Worm (Caenorhabditis elegans) whole organism, midembryonic: ENCODE data around the gene flwr-1.

ENCODE experiments used
- T22C8.4 ChIP-seq: fragments of 200-800 bp; sonication (Bioruptor generic); IDR thresholded peaks from 2 replicates; pipeline ENCODE4 v1.3.6; 2022; ENCODE audit warnings: missing genetic modification characterization, missing compliant biosample characterization
- cog-1 ChIP-seq: sonication (generic microtip); optimal IDR thresholded peaks from 2 replicates; lab custom pipeline; 2016; ENCODE audit warnings: missing genetic modification characterization, missing compliant biosample characterization
- flt-1 ChIP-seq: fragments of 200-800 bp; sonication (Bioruptor generic); IDR thresholded peaks from 2 replicates; pipeline ENCODE4 v1.3.6; 2022; ENCODE audit warnings: missing genetic modification characterization, missing compliant biosample characterization
- klf-2 ChIP-seq: fragments of 200-800 bp; sonication (Bioruptor generic); conservative IDR thresholded peaks from 2 replicates; pipeline ENCODE4 v1.3.6; 2022; ENCODE audit warnings: missing genetic modification reagents, missing genetic modification characterization, missing compliant biosample characterization
- med-1 ChIP-seq: sonication (generic microtip); optimal IDR thresholded peaks from 2 replicates; lab custom pipeline; 2017; ENCODE audit warnings: missing genetic modification characterization, mild to moderate bottlenecking, missing compliant biosample characterization, antibody characterized with exemption, missing genetic modification reagents; ENCODE audit not compliant: insufficient read depth
- ref-1 ChIP-seq: fragments of 200-800 bp; sonication (Bioruptor generic); conservative IDR thresholded peaks from 2 replicates; pipeline ENCODE4 v1.3.6; 2022; ENCODE audit warnings: missing genetic modification reagents, missing genetic modification characterization, missing compliant biosample characterization
- tab-1 ChIP-seq: fragments of 200-800 bp; sonication (Bioruptor generic); IDR thresholded peaks from 2 replicates; pipeline ENCODE4 v1.3.6; 2022; ENCODE audit warnings: missing genetic modification characterization, missing compliant biosample characterization
- ztf-23 ChIP-seq: fragments of 200-800 bp; sonication (Bioruptor generic); IDR thresholded peaks from 2 replicates; pipeline ENCODE4 v1.3.6; 2022; ENCODE audit warnings: missing genetic modification reagents, missing genetic modification characterization, missing compliant biosample characterization
- ztf-29 ChIP-seq: fragments of 200-800 bp; sonication (Bioruptor generic); IDR thresholded peaks from 2 replicates; pipeline ENCODE4 v1.3.6; 2022; ENCODE audit warnings: missing genetic modification reagents, missing genetic modification characterization, missing compliant biosample characterization

Gene flwr-1

DNA sequence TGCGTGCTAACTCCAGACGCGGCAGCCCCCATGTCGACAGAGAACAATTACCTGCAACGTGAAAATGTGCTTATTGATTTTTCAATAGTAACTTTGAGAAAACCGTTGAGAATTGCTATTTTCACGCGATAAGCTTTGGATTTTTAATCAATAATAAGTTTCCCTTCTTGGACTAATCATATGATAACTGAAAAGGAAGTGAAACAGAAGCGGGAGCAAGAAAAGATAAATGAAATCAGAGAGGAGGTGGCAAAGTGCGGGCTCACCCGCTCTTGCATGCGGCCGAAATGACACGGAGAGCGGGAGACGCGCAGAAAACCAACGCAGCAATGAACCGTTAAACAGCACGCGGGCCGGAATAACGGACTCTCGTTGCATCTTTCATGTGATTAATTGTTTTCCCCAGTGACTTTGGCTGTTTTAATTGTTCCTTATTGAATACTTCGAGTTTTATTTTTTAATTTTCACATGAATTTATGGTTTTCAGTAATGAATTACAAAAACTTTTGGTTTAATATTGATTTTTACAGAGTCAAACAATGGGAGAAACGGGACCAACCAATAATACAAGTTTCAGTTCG, at the start of gene flwr-1, which contains the start of gene tbc-1:
Gene flwr-1, minus strand, starts transcription at position 51 of the 581 bp plus-strand sequence.
Gene tbc-1, plus strand, starts transcription at position 531 of the 581 bp plus-strand sequence.
- no peak for TF ChIP-seq flt-1 (GFP tag; lab: Robert Waterston, UW)
- no peak for TF ChIP-seq cog-1 (tag; lab: Kevin White, UChicago)
- 0 out of 2 replicates have a peak, but pooled peaks have one; percentile 39 for TF ChIP-seq T22C8.4 (GFP tag; lab: Robert Waterston, UW)
- no peak for TF ChIP-seq med-1

DNA sequence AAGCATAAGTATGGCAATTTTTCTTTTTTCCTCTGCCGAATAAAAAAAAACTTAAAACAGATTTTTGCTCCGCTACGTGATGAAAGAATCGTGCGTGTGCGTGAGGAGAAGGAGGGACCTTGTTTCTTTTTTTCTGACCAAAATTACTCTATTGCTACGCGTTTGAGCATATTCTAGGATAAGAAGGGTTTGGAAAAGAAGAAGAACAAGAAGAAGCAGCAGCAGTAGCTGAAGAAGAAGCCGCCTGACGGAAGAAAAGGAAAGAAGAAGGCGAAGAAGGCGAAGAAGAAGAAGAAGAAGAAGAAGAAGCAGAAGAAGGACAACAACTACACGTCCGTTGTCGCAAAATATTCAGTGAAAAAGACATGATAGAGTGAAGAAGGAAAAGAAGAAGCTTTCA, 46.0 kb upstream of the flwr-1 start:
- TF ChIP-seq ztf-29 (GFP tag; lab: Robert Waterston, UW): no peak
- no peak for TF ChIP-seq med-1
- no peak for TF ChIP-seq klf-2 (GFP tag; lab: Robert Waterston, UW)
- no peak for TF ChIP-seq ztf-23 (GFP tag; lab: Robert Waterston, UW)
- TF ChIP-seq ref-1 (GFP tag; lab: Robert Waterston, UW): no peak
- no peak for TF ChIP-seq flt-1 (GFP tag; lab: Robert Waterston, UW)
- no peak for TF ChIP-seq T22C8.4 (GFP tag; lab: Robert Waterston, UW)

DNA sequence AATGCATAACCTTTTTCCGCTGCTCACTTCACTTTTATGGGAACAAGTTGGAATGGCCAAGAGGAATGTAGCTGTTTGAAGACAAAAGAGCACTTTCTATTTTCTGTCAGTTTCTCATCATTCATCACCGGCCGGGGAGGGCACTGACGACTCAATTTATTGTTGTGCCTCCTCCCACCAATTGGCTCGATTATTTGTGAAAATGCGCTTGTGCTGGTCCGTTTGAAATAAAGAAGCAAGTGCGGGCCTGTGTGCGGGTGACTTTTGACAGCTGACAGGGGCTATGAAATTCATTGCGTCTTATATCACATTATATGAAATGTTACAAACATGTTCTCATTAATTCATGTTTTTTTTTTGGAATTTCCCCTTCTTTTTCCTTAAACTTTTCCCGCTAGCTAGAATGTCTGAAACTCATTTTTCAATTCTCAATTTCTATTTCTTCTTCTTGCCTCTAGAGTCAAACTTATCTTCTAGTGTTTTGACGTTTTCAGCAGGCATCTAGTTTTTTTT, 43.9 kb upstream of the flwr-1 start:
- TF ChIP-seq ztf-23 (GFP tag; lab: Robert Waterston, UW): no peak
- TF ChIP-seq ztf-29 (GFP tag; lab: Robert Waterston, UW): no peak
- TF ChIP-seq klf-2 (GFP tag; lab: Robert Waterston, UW): no peak
- TF ChIP-seq med-1: no peak
- TF ChIP-seq flt-1 (GFP tag; lab: Robert Waterston, UW): no peak
- no peak for TF ChIP-seq cog-1 (tag; lab: Kevin White, UChicago)
- TF ChIP-seq ref-1 (GFP tag; lab: Robert Waterston, UW): no peak
- TF ChIP-seq T22C8.4 (GFP tag; lab: Robert Waterston, UW): no peak
- no peak for TF ChIP-seq tab-1 (GFP tag; lab: Robert Waterston, UW)

DNA sequence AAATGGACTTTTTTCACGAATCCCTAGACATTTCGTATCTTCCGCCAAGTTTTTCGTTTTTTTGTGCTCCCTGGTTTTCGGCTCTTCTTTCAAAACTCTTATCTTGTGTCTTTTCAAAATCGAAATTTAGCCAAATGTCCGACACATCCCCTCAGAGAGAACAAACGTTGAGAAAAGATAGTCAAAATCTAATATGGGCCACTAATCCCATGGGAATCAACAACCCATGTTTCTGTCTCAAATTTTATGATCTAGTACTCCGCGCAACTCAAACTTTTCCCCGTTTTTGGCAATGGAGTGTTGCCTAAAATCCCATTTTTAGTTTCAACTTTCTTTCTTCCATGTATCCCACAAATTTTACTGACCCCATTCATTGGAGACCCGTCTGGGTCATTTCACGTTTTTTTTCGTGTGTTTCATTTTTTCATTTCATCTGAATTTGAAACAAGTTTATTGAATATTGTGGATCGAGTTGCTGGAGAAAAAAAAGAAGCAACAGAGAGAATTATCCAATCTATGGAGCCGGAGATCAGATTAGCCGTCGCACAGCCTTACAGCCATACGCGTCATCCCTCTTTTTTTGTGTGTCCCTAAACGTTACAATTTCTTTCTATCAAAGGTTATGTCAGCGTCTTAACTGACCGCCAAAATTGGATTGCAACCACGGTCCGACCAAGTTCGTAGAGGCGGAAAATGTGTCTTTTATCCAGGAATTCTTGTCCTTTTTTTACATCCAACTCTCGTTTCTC, 41.6 kb upstream of the flwr-1 start:
- TF ChIP-seq cog-1 (tag; lab: Kevin White, UChicago): no peak
- no peak for TF ChIP-seq med-1
- no peak for TF ChIP-seq klf-2 (GFP tag; lab: Robert Waterston, UW)
- TF ChIP-seq ztf-29 (GFP tag; lab: Robert Waterston, UW): no peak
- no peak for TF ChIP-seq flt-1 (GFP tag; lab: Robert Waterston, UW)
- no peak for TF ChIP-seq tab-1 (GFP tag; lab: Robert Waterston, UW)
- TF ChIP-seq ztf-23 (GFP tag; lab: Robert Waterston, UW): no peak
- TF ChIP-seq ref-1 (GFP tag; lab: Robert Waterston, UW): no peak
- no peak for TF ChIP-seq T22C8.4 (GFP tag; lab: Robert Waterston, UW)

DNA sequence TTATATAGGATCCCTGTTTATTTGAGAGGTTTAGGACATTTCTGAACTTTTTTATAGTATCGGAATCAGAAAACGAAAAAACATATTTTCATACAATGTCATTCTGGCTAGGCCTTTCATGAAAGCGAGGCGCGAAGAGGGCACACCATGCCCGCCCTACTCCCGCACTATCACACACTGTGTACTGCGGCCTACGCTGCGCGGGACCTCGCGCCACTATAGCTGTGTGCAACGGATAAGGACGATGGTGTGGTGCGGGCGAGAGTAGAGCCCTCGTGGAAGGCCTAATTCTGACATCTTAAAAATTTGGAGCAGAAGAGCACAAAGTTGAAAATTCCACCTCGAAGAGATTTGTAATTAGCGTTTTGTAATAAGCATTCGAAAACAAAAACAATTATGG, 40.9 kb upstream of the flwr-1 start:
- no peak for TF ChIP-seq med-1
- no peak for TF ChIP-seq ztf-29 (GFP tag; lab: Robert Waterston, UW)
- TF ChIP-seq flt-1 (GFP tag; lab: Robert Waterston, UW): no peak
- no peak for TF ChIP-seq T22C8.4 (GFP tag; lab: Robert Waterston, UW)
- TF ChIP-seq ztf-23 (GFP tag; lab: Robert Waterston, UW): no peak
- no peak for TF ChIP-seq cog-1 (tag; lab: Kevin White, UChicago)
- TF ChIP-seq tab-1 (GFP tag; lab: Robert Waterston, UW): no peak
- TF ChIP-seq ref-1 (GFP tag; lab: Robert Waterston, UW): no peak
- no peak for TF ChIP-seq klf-2 (GFP tag; lab: Robert Waterston, UW)

DNA sequence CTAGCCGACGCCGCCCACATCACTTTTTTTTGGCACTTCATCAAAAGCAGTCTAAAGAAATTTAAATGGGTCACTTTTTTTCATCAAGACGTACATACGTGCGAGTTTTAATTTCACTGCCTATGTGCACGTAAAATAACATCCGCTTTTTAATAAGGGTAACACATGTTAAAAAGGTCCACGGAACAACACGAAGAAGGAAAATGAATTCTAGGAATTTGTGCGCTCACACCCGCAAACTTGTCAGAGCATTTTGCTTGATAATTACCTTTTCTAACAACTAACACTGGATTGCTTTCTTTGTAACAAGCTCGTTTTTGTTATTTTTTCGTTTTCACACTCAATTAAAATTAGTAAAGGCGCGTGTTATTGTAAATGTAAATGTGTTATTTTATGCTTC, 38.6 kb upstream of the flwr-1 start:
- TF ChIP-seq flt-1 (GFP tag; lab: Robert Waterston, UW) (no peak), ztf-29 (GFP tag; lab: Robert Waterston, UW) (no peak), ztf-23 (GFP tag; lab: Robert Waterston, UW) (no peak)

DNA sequence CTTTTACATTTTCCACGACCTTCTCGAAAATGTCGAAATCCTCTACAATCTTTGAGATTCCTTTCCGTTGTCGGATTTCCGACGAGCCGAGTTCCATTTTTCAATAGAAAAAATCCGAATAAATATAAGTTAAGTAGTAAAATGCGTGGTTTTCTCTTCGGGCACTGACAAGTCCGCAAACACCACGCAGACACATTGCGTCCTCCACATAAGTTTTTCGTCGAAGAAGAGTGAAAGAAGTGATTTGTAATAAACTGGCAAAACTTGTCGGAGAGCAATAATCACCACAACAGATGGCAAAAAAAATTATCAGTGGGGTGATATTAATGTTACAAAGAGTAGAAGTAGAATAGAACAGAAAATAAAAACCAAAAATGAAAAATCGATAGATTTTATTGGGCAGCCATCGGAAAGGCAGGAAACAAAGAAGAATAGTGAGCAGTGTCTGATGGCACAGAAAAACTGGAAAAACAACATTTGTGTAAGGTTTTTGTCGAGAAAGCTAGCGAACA, 36.8 kb upstream of the flwr-1 start, which contains the start of gene ergi-2:
Gene ergi-2, minus strand, starts transcription at position 462 of the 512 bp plus-strand sequence.
- TF ChIP-seq cog-1 (tag; lab: Kevin White, UChicago) (no peak), flt-1 (GFP tag; lab: Robert Waterston, UW) (no peak), T22C8.4 (GFP tag; lab: Robert Waterston, UW) (no peak), ztf-29 (GFP tag; lab: Robert Waterston, UW) (no peak), ztf-23 (GFP tag; lab: Robert Waterston, UW) (no peak), klf-2 (GFP tag; lab: Robert Waterston, UW) (no peak), med-1 (no peak)

DNA sequence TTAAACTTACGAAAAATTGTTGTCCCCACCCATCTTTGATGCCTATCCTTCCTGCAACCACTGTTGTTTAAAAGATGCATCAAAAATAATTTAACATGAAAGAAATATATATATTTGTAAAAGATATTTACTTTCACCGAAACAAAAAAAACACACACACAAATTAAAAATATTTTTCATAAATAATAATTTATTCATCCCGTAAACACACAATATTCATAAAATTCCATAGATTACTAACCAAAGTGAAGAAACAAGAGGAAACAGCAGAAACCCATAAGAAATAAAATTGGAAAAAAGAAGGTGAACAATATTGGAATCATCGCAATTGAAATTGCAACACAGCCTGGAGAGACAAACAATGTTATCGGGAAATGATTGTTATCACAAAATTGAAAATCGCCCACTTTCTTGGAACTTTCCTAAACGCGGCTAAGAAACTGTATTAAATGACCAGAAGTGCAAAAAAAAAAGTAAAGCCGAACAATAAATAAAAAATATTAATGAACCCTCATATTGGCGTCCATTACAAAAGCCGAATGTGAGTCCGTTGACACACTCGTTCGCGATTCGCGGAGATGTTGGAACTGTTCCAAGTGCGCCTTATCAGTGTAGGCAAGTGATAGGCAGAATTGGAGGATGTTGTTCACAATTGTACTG, 34.0 kb upstream of the flwr-1 start, which contains the start of gene slc-25A18.1:
Gene slc-25A18.1, minus strand, starts transcription at position 51 of the 660 bp plus-strand sequence.
- TF ChIP-seq cog-1 (tag; lab: Kevin White, UChicago): no peak
- TF ChIP-seq klf-2 (GFP tag; lab: Robert Waterston, UW): no peak
- no peak for TF ChIP-seq T22C8.4 (GFP tag; lab: Robert Waterston, UW)
- no peak for TF ChIP-seq tab-1 (GFP tag; lab: Robert Waterston, UW)
- TF ChIP-seq flt-1 (GFP tag; lab: Robert Waterston, UW): no peak
- TF ChIP-seq ref-1 (GFP tag; lab: Robert Waterston, UW): no peak
- no peak for TF ChIP-seq ztf-23 (GFP tag; lab: Robert Waterston, UW)
- no peak for TF ChIP-seq med-1
- TF ChIP-seq ztf-29 (GFP tag; lab: Robert Waterston, UW): no peak
